Fruit fly (Drosophila melanogaster) whole organism, larva: ENCODE measurements around the gene CG13786.

Experiments used
- noc ChIP-seq: fragments of 200-800 bp; sonication (Bioruptor generic); optimal IDR thresholded peaks from 3 replicates; lab custom pipeline; 2019; ENCODE audit warnings: missing biosample characterization, mild to moderate bottlenecking, missing genetic modification characterization, moderate library complexity

Gene CG13786

dm6 chr2L:7252882-7253281 is at the start of gene CG13786:
Gene CG13786, minus strand, starts transcription at chr2L:7252982.
- no peak for TF ChIP-seq noc (tag; lab: Kevin White, UChicago)

DNA sequence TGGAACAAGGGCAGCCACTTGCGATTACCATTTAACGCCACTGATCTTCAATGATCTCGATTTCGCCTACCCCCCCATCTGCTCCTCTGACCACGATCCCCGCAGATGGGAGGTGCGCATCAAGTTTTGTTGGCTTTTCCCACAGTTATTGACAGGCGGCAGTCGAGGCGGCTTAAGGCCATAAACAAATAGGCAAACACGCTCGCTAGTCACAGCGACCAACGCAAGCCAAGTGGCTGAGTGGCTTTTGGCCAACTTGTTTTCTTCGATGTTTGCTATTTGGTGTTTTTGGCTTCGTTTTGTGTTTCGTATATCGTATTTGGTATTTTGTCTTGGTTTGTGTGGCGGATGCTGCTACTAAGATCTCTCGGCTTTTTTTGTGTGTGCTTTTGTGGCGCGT is 48.7 kb upstream of the CG13786 start:
- TF ChIP-seq noc (tag; lab: Kevin White, UChicago): no peak

- TF ChIP-seq noc (tag; lab: Kevin White, UChicago): no peak
Observed at dm6 chr2L:7300004-7300403, 47.2 kb upstream of the CG13786 start.

DNA sequence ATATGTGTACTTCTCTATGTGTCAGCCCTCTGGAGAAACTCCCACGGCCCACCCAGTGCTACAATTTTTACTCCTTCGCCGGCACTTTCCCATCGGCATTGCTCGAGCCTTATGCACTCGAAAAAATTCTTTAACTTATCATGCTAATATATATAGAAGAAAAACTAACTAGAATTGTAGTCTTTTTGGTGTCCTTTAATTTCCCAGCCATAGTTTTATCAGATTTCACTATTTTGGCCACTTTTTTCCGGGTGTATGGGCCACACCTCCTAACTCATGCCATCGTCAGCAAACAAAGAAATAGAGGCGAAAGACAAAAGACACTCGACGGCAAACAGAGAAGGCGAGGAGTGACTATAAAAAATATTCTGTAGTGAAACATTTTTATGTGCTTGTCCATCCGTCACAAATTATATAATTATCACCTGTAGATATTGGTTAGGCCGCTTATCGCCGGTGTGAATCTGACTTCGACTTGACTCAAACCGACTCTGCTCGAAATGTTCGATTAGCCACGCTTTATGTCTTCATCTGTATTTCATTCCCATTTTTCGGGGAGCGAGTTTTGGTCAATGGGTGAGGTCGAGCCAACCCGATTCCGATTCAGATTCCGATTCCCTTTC is 46.1 kb upstream of the CG13786 start:
- no peak for TF ChIP-seq noc (tag; lab: Kevin White, UChicago)

dm6 chr2L:7295924-7296323 is 43.1 kb upstream of the CG13786 start:
- no peak for TF ChIP-seq noc (tag; lab: Kevin White, UChicago)

DNA sequence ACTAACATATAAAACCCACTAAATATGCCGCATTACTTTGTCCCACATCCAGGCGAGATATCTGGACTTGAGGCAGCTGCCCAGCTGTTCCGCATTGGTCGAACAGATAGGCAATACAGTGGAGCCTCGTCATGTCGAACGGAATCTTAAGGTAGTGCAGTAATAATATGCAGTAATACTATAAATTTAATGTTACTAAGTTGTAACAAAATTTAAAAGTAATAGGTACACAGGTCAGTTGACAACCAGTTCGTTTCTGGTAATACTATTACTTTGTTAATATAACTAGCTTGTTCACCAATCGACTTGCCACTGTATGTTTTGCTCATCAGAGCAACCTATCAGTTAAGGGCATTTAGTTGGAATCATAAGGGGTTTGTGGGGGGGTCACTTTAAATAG is 42.2 kb upstream of the CG13786 start:
- no peak for TF ChIP-seq noc (tag; lab: Kevin White, UChicago)

DNA sequence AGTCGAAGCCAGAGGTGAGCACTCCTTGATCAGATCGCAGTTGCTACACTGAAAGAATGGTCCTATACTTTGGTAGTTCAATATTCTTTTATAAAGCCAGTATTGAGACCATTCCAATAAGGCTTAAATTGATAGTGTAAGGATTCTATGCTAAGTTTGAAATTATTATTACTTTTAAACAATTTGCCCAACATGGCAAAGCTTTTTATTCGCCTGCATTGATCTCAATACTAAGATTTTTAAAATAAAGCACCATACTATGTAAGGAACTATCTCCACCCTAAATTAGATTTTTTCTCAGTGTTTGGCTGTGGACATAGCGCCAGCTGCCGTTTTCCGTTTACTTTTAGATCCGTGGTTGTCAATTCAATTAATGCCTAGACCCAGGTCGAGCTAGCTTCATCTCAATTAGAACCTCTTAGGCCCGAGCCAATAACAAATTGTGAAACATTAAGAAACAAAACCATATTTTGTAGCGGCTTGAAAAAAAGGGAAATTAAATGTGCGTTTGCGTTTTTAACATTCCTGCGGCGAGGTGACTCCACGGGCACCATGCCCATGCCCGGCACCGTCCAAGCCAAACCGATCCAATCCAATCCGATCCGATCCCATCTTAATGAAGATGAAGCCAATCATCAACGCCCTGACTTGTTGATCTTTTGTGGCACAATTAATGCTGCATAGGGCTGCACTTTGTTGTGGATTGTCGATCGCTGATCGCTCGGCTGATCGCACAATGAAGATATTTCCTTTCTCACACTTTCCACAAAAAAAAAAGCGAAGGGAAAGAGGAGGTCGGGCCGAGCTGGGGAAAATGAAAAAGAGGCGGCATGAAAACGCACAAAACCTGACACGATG is 40.9 kb upstream of the CG13786 start:
- no peak for TF ChIP-seq noc (tag; lab: Kevin White, UChicago)

- TF ChIP-seq noc (tag; lab: Kevin White, UChicago): no peak
Observed at dm6 chr2L:7291968-7292367, 39.2 kb upstream of the CG13786 start.

DNA sequence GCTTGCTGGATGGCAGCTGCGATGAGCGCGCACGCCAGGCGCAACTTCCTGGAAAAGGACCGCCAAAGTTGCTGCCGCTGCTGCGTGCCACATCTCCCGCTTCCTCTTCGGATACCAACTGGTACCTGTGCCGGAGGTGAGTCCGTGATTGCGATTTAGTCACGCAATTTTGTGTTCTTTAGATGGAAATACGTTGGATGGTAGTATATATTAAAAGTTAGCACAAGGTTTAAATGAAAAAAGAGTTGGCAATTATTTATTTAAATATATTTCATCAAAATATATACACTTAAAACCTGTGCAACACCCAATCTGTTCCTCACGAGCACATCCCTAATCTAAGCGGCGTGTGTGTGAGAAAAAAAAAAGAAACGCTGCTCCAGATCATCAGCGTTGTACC is 37.8 kb upstream of the CG13786 start:
- TF ChIP-seq noc (tag; lab: Kevin White, UChicago): no peak

- TF ChIP-seq noc (tag; lab: Kevin White, UChicago): no peak
Observed at dm6 chr2L:7289880-7290279, 37.1 kb upstream of the CG13786 start.

- peak; percentile 52 for TF ChIP-seq noc (tag; lab: Kevin White, UChicago)
Observed at dm6 chr2L:7285862-7286261, 33.1 kb upstream of the CG13786 start.

DNA sequence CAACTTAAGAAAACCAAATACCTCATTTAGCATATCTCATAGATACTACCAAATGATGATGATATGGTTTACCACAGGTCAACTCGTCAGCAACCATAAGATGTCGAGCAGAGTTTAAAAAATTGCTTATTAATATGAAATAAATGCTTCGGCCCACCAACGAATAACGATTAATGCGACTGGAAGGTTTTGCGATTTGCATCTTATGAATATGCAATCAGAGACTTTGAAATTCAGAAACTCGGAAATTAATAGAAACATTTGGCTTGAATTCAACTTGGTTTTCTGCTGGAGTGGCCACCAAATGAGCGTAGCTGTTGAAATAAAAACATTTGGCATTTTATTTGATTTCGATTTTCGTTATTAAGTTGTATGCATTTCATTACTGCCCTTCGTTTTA is 32.0 kb upstream of the CG13786 start:
- TF ChIP-seq noc (tag; lab: Kevin White, UChicago): peak; percentile 33

dm6 chr2L:7284121-7284520 is 31.3 kb upstream of the CG13786 start:
- no peak for TF ChIP-seq noc (tag; lab: Kevin White, UChicago)

- TF ChIP-seq noc (tag; lab: Kevin White, UChicago): no peak
Observed at dm6 chr2L:7282128-7282527, 29.3 kb upstream of the CG13786 start.

dm6 chr2L:7281430-7281829 is 28.6 kb upstream of the CG13786 start:
- no peak for TF ChIP-seq noc (tag; lab: Kevin White, UChicago)

dm6 chr2L:7277562-7278255 is 24.9 kb upstream of the CG13786 start:
- no peak for TF ChIP-seq noc (tag; lab: Kevin White, UChicago)
